Fruit fly (Drosophila melanogaster): ENCODE data around the gene CG11384.
A peak's percentile ranks its signal among the peaks of the same experiment; 100 is the strongest.

DNA sequence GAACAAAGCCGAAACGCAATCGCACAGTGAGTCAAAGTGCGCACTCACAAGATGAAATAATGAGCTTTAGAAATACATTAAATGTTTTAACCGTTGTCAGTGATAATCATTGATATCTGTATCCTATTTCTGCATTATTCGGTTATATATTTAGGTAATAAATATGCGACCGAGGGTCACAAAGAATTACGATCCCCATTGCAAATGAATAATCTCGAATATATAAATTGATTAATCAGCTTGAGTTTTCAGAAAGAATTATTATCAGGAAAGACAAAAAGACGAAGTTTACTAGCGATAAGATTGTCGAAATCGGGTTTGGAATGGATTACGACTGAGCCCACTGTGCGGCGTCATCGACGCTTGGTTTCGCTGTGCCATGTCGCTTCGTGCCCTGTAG lies 4.8 kb downstream of the CG11384 start:
- peak; percentile 57 for TF ChIP-seq CG14655 (GFP tag; optimal IDR thresholded peaks at IDR 0.05)
- TF ChIP-seq CG32121 (GFP tag; IDR thresholded peaks at IDR 0.05), result no peak
- TF ChIP-seq Pif1A (GFP tag; optimal IDR thresholded peaks at IDR 0.05), result peak; percentile 61
- peak; percentile 54 for TF ChIP-seq Snoo (tag; optimal IDR thresholded peaks at IDR 0.05)
